Worm (Caenorhabditis elegans) whole organism, L1 larva: Measurements from ENCODE around the gene C03A3.2.

Experiments
- dpl-1 ChIP-seq, 3 experiments: fragments of 150-350 bp in 2 of 3; sonication (generic microtip) in 1 of 3; optimal IDR thresholded peaks; 2 replicates each; lab custom pipeline; 2014 to 2017; ENCODE audit warnings: missing biosample characterization in 3 of 3, missing genetic modification characterization in 3 of 3, missing genetic modification reagents in 3 of 3
- jun-1 ChIP-seq: fragments of 150-350 bp; optimal IDR thresholded peaks from 2 replicates; lab custom pipeline; 2014; ENCODE audit warnings: missing biosample characterization, missing genetic modification reagents, missing genetic modification characterization
- lin-13 ChIP-seq: fragments of 150-350 bp; optimal IDR thresholded peaks from 2 replicates; lab custom pipeline; 2014; ENCODE audit warnings: missing biosample characterization, missing genetic modification reagents, missing genetic modification characterization
- nhr-12 ChIP-seq: sonication (generic microtip); optimal IDR thresholded peaks from 2 replicates; lab custom pipeline; 2017; ENCODE audit warnings: missing biosample characterization, missing genetic modification characterization
- nhr-20 ChIP-seq: sonication (generic microtip); optimal IDR thresholded peaks from 2 replicates; lab custom pipeline; 2016; ENCODE audit warnings: mild to moderate bottlenecking, missing genetic modification characterization, missing compliant biosample characterization
- sptf-1 ChIP-seq: fragments of 150-350 bp; optimal IDR thresholded peaks from 2 replicates; lab custom pipeline; 2014; ENCODE audit warnings: missing biosample characterization, missing genetic modification characterization
- zag-1 ChIP-seq: fragments of 150-350 bp; optimal IDR thresholded peaks from 2 replicates; lab custom pipeline; 2014; ENCODE audit warnings: missing biosample characterization, missing genetic modification characterization

DNA sequence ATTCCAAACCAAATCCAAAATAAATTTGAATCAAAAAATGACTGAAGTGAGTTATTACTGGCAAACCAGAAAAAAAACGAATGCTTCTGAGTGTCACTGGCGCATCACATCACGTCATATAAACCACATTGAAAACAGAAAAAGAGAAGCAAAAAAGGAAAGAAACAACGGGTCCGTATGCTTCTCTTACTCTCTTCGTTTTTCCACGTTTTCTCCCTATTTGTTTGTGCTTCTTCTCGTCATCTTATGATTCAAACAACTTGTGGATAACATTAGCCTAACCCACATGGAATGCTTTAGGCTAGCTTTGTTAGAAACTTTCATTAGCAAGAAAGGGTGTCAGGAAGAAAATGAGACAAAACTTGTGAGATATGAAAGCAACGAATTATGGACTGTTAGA lies 21.2 kb upstream of the C03A3.2 start:
- no peak for TF ChIP-seq nhr-12
- TF ChIP-seq jun-1 (tag; lab: Kevin White, UChicago), result no peak
- no peak for TF ChIP-seq sptf-1 (tag; lab: Kevin White, UChicago)
- no peak for TF ChIP-seq nhr-20 (tag; lab: Kevin White, UChicago)
- TF ChIP-seq lin-13 (GFP tag; lab: Kevin White, UChicago), result no peak
- TF ChIP-seq dpl-1 (GFP tag; optimal IDR thresholded peaks at IDR 0.05; lab: Kevin White, UChicago), result no peak
- no peak for TF ChIP-seq zag-1 (tag; lab: Kevin White, UChicago)
